Worm (Caenorhabditis elegans): Measurements from ENCODE around the gene C55A6.3.

Gene C55A6.3

ce11 chrV:11545227-11545626, 31.9 kb upstream of the C55A6.3 start, which contains the start of gene F38B7.10:
TSS of gene F38B7.10 (plus strand) at chrV:11545527.
- no peak for TF ChIP-seq B0035.1 (tag; optimal IDR thresholded peaks at IDR 0.05)
- no peak for TF ChIP-seq him-1 (tag; optimal IDR thresholded peaks at IDR 0.05)

- TF ChIP-seq pbrm-1 (GFP tag; IDR thresholded peaks at IDR 0.05) (0 out of 2 replicates have a peak, but pooled peaks have one; percentile 15), D2030.7 (GFP tag; IDR thresholded peaks at IDR 0.05) (no peak), ceh-79 (tag; optimal IDR thresholded peaks at IDR 0.05) (no peak)
Observed at ce11 chrV:11543564-11543963, 30.2 kb upstream of the C55A6.3 start, which contains the start of gene F38B7.2. TSS of gene F38B7.2 (plus strand) at chrV:11543963.

ce11 chrV:11541284-11541683, 28.0 kb upstream of the C55A6.3 start:
- no peak for TF ChIP-seq egl-44 (GFP tag; IDR thresholded peaks at IDR 0.05)
- TF ChIP-seq sea-2 (GFP tag; IDR thresholded peaks at IDR 0.05): no peak
- TF ChIP-seq ama-1 (optimal IDR thresholded peaks at IDR 0.05): no peak
- no peak for TF ChIP-seq ama-1 (GFP tag; optimal IDR thresholded peaks at IDR 0.05)
- TF ChIP-seq aptf-3 (GFP tag; IDR thresholded peaks at IDR 0.05): no peak
- TF ChIP-seq Y53F4B.3 (GFP tag; IDR thresholded peaks at IDR 0.05): 0 out of 2 replicates have a peak, but pooled peaks have one; percentile 34
- TF ChIP-seq F57C9.4 (tag; optimal IDR thresholded peaks at IDR 0.05): no peak
- TF ChIP-seq B0261.1 (tag; optimal IDR thresholded peaks at IDR 0.05): no peak
- TF ChIP-seq madf-10 (tag; optimal IDR thresholded peaks at IDR 0.05): no peak
- TF ChIP-seq hmg-1.2 (GFP tag; IDR thresholded peaks at IDR 0.05): no peak
- no peak for TF ChIP-seq F49E8.2 (tag; optimal IDR thresholded peaks at IDR 0.05; ENCODE audit: insufficient read depth)
- TF ChIP-seq unc-62 (GFP tag; optimal IDR thresholded peaks at IDR 0.05): no peak
- no peak for TF ChIP-seq hlh-12 (tag; optimal IDR thresholded peaks at IDR 0.05)
- TF ChIP-seq F52B5.7 (tag; optimal IDR thresholded peaks at IDR 0.05): peak; percentile 76
- TF ChIP-seq D2030.7 (GFP tag; IDR thresholded peaks at IDR 0.05): no peak
- TF ChIP-seq hrde-1 (tag; optimal IDR thresholded peaks at IDR 0.05; ENCODE audit: borderline replicate concordance): no peak
- TF ChIP-seq hmg-20 (GFP tag; IDR thresholded peaks at IDR 0.05): no peak
- TF ChIP-seq somi-1 (GFP tag; optimal IDR thresholded peaks at IDR 0.05): peak; percentile 30
- TF ChIP-seq snpc-1.1 (tag; optimal IDR thresholded peaks at IDR 0.05; ENCODE audit: insufficient read depth): no peak
- TF ChIP-seq tbx-9 (tag; optimal IDR thresholded peaks at IDR 0.05; ENCODE audit: borderline replicate concordance): no peak
- TF ChIP-seq ceh-79 (tag; optimal IDR thresholded peaks at IDR 0.05): peak; percentile 6
- no peak for TF ChIP-seq ceh-91 (GFP tag; IDR thresholded peaks at IDR 0.05)
- no peak for TF ChIP-seq ekl-4 (GFP tag; IDR thresholded peaks at IDR 0.05)
- TF ChIP-seq K12H6.12 (tag; optimal IDR thresholded peaks at IDR 0.05): no peak
- TF ChIP-seq B0019.2 (GFP tag; conservative IDR thresholded peaks at IDR 0.05): no peak
- TF ChIP-seq madf-3 (GFP tag; IDR thresholded peaks at IDR 0.05): 0 out of 2 replicates have a peak, but pooled peaks have one; percentile 38
- TF ChIP-seq lin-26 (GFP tag; IDR thresholded peaks at IDR 0.05): no peak
- no peak for TF ChIP-seq athp-1 (tag; optimal IDR thresholded peaks at IDR 0.05)
- peak; percentile 44 for TF ChIP-seq chd-7 (tag; optimal IDR thresholded peaks at IDR 0.05)
- TF ChIP-seq sdz-38 (tag; optimal IDR thresholded peaks at IDR 0.05): no peak
- no peak for TF ChIP-seq pbrm-1 (GFP tag; IDR thresholded peaks at IDR 0.05)
- TF ChIP-seq ztf-28 (GFP tag; IDR thresholded peaks at IDR 0.05): 0 out of 2 replicates have a peak, but pooled peaks have one; percentile 54
- TF ChIP-seq hsf-1 (GFP tag; IDR thresholded peaks at IDR 0.05): no peak
- no peak for TF ChIP-seq mel-28 (tag; optimal IDR thresholded peaks at IDR 0.05; ENCODE audit: borderline replicate concordance)
- TF ChIP-seq B0336.3 (GFP tag; IDR thresholded peaks at IDR 0.05): no peak
- no peak for TF ChIP-seq xnd-1 (tag; optimal IDR thresholded peaks at IDR 0.05)
- TF ChIP-seq egrh-3 (GFP tag; IDR thresholded peaks at IDR 0.05): no peak
- TF ChIP-seq rcor-1 (GFP tag; IDR thresholded peaks at IDR 0.05): no peak
- no peak for TF ChIP-seq nhr-179 (tag; optimal IDR thresholded peaks at IDR 0.05)
- TF ChIP-seq aptf-2 (GFP tag; conservative IDR thresholded peaks at IDR 0.05): 0 out of 2 replicates have a peak, but pooled peaks have one; percentile 7
- TF ChIP-seq let-607 (tag; optimal IDR thresholded peaks at IDR 0.05): peak in 1 of 2 experiments; percentile 20
- no peak for TF ChIP-seq lin-35 (GFP tag; optimal IDR thresholded peaks at IDR 0.05)
- TF ChIP-seq ztf-6 (GFP tag; IDR thresholded peaks at IDR 0.05): no peak
